Worm (Caenorhabditis elegans) whole organism, late embryonic: ENCODE results near the gene dnc-1.

Experiments
- C08G9.2 ChIP-seq: sonication (generic microtip); optimal IDR thresholded peaks from 2 replicates; lab custom pipeline; 2016; ENCODE audit warnings: mild to moderate bottlenecking, missing genetic modification characterization, moderate library complexity, missing compliant biosample characterization
- F13H6.1 ChIP-seq: sonication (generic microtip); optimal IDR thresholded peaks from 2 replicates; lab custom pipeline; 2016; ENCODE audit warnings: missing genetic modification characterization, missing compliant biosample characterization
- T23F11.4 ChIP-seq: fragments of 200-800 bp; sonication (Bioruptor generic); optimal IDR thresholded peaks from 2 replicates; lab custom pipeline; 2018; ENCODE audit warnings: mild to moderate bottlenecking, missing genetic modification characterization, missing compliant biosample characterization
- ahr-1 ChIP-seq: sonication (generic microtip); optimal IDR thresholded peaks from 2 replicates; lab custom pipeline; 2016; ENCODE audit warnings: missing genetic modification characterization, missing compliant biosample characterization
- ceh-19 ChIP-seq: fragments of 200-800 bp; sonication (Bioruptor generic); optimal IDR thresholded peaks from 2 replicates; lab custom pipeline; 2018; ENCODE audit warnings: mild to moderate bottlenecking, missing genetic modification characterization, missing compliant biosample characterization
- ceh-22 ChIP-seq: sonication (generic microtip); optimal IDR thresholded peaks from 2 replicates; lab custom pipeline; 2017; ENCODE audit warnings: missing biosample characterization, missing genetic modification characterization
- ceh-30 ChIP-seq: fragments of 150-350 bp; optimal IDR thresholded peaks from 2 replicates; lab custom pipeline; 2014; ENCODE audit warnings: missing biosample characterization, missing genetic modification characterization
- ceh-31 ChIP-seq: sonication (generic microtip); optimal IDR thresholded peaks from 2 replicates; lab custom pipeline; 2016; ENCODE audit warnings: missing genetic modification characterization, missing compliant biosample characterization
- ceh-34 ChIP-seq: sonication (generic microtip); optimal IDR thresholded peaks from 2 replicates; lab custom pipeline; 2016; ENCODE audit warnings: mild to moderate bottlenecking, missing genetic modification characterization, missing compliant biosample characterization
- ceh-6 ChIP-seq: fragments of 200-800 bp; sonication (Bioruptor generic); optimal IDR thresholded peaks from 2 replicates; lab custom pipeline; 2018; ENCODE audit warnings: mild to moderate bottlenecking, missing genetic modification characterization, missing compliant biosample characterization
- ceh-9 ChIP-seq: sonication (generic microtip); optimal IDR thresholded peaks from 2 replicates; lab custom pipeline; 2016; ENCODE audit warnings: mild to moderate bottlenecking, missing genetic modification characterization, inconsistent platforms, missing compliant biosample characterization
- dve-1 ChIP-seq: sonication (generic microtip); optimal IDR thresholded peaks from 2 replicates; lab custom pipeline; 2017; ENCODE audit warnings: antibody characterized with exemption, mild to moderate bottlenecking, missing genetic modification characterization, missing compliant biosample characterization
- elt-2 ChIP-seq: sonication (generic microtip); optimal IDR thresholded peaks from 2 replicates; lab custom pipeline; 2016; ENCODE audit warnings: missing genetic modification reagents, missing genetic modification characterization, missing compliant biosample characterization
- elt-4 ChIP-seq: sonication (generic microtip); optimal IDR thresholded peaks from 2 replicates; lab custom pipeline; 2016; ENCODE audit warnings: missing genetic modification characterization, missing compliant biosample characterization
- eyg-1 ChIP-seq: sonication (generic microtip); optimal IDR thresholded peaks from 2 replicates; lab custom pipeline; 2016; ENCODE audit warnings: missing genotype, missing genetic modification characterization, missing compliant biosample characterization
- fkh-6 ChIP-seq: sonication (generic microtip); optimal IDR thresholded peaks from 2 replicates; lab custom pipeline; 2016; ENCODE audit warnings: missing genetic modification characterization, missing compliant biosample characterization
- gmeb-2 ChIP-seq: sonication (generic microtip); optimal IDR thresholded peaks from 2 replicates; lab custom pipeline; 2016; ENCODE audit warnings: missing genetic modification characterization, inconsistent platforms, missing compliant biosample characterization
- hlh-13 ChIP-seq: fragments of 200-800 bp; sonication (Bioruptor generic); optimal IDR thresholded peaks from 2 replicates; lab custom pipeline; 2018; ENCODE audit warnings: mild to moderate bottlenecking, missing genetic modification characterization, missing compliant biosample characterization
- hlh-15 ChIP-seq: sonication (generic microtip); optimal IDR thresholded peaks from 2 replicates; lab custom pipeline; 2016; ENCODE audit warnings: missing genetic modification characterization, missing compliant biosample characterization
- hlh-30 ChIP-seq: sonication (generic microtip); optimal IDR thresholded peaks from 2 replicates; lab custom pipeline; 2017; ENCODE audit warnings: antibody characterized with exemption, missing genetic modification characterization, missing compliant biosample characterization; ENCODE audit not compliant: insufficient read depth
- hlh-8 ChIP-seq: sonication (generic microtip); optimal IDR thresholded peaks from 2 replicates; lab custom pipeline; 2016; ENCODE audit warnings: missing genotype, missing genetic modification characterization, missing compliant biosample characterization
- lim-6 ChIP-seq: sonication (generic microtip); optimal IDR thresholded peaks from 2 replicates; lab custom pipeline; 2016; ENCODE audit warnings: missing genetic modification characterization, missing compliant biosample characterization
- lin-11 ChIP-seq: fragments of 200-800 bp; sonication (Bioruptor generic); optimal IDR thresholded peaks from 2 replicates; lab custom pipeline; 2018; ENCODE audit warnings: mild to moderate bottlenecking, missing genetic modification characterization, missing compliant biosample characterization
- mec-3 ChIP-seq: sonication (generic microtip); optimal IDR thresholded peaks from 2 replicates; lab custom pipeline; 2016; ENCODE audit warnings: borderline replicate concordance, missing genetic modification characterization, missing compliant biosample characterization
- nhr-11 ChIP-seq: fragments of 150-350 bp; optimal IDR thresholded peaks from 2 replicates; lab custom pipeline; 2014; ENCODE audit warnings: missing biosample characterization, missing genetic modification characterization
- npax-4 ChIP-seq: sonication (generic microtip); optimal IDR thresholded peaks from 2 replicates; lab custom pipeline; 2016; ENCODE audit warnings: missing genetic modification characterization, missing compliant biosample characterization
- odd-2 ChIP-seq: sonication (generic microtip); optimal IDR thresholded peaks from 2 replicates; lab custom pipeline; 2017; ENCODE audit warnings: antibody characterized with exemption, mild to moderate bottlenecking, missing genetic modification characterization, missing compliant biosample characterization
- pag-3 ChIP-seq: sonication (generic microtip); optimal IDR thresholded peaks from 2 replicates; lab custom pipeline; 2016; ENCODE audit warnings: missing compliant biosample characterization, missing genetic modification characterization, borderline replicate concordance
- pha-2 ChIP-seq: sonication (generic microtip); optimal IDR thresholded peaks from 2 replicates; lab custom pipeline; 2017; ENCODE audit warnings: mild to moderate bottlenecking, missing genetic modification characterization, missing compliant biosample characterization
- pha-4 ChIP-seq: fragments of 150-350 bp; optimal IDR thresholded peaks from 2 replicates; lab custom pipeline; 2018; ENCODE audit warnings: missing biosample characterization, missing genetic modification reagents, missing genetic modification characterization
- rnt-1 ChIP-seq: sonication (generic microtip); optimal IDR thresholded peaks from 2 replicates; lab custom pipeline; 2016; ENCODE audit warnings: missing genetic modification characterization, missing compliant biosample characterization
- sox-2 ChIP-seq: fragments of 200-800 bp; sonication (Bioruptor generic); IDR thresholded peaks from 2 replicates; pipeline ENCODE4 v1.3.6; 2022; ENCODE audit warnings: missing genetic modification reagents, missing genetic modification characterization, missing compliant biosample characterization
- sox-4 ChIP-seq: sonication (generic microtip); optimal IDR thresholded peaks from 2 replicates; lab custom pipeline; 2017; ENCODE audit warnings: mild to moderate bottlenecking, missing genetic modification characterization, inconsistent platforms, missing compliant biosample characterization
- syd-9 ChIP-seq: sonication (generic microtip); optimal IDR thresholded peaks from 2 replicates; lab custom pipeline; 2016; ENCODE audit warnings: mild to moderate bottlenecking, missing genetic modification characterization, moderate library complexity, missing compliant biosample characterization
- tbx-7 ChIP-seq: sonication (generic microtip); optimal IDR thresholded peaks from 2 replicates; lab custom pipeline; 2016; ENCODE audit warnings: missing genotype, missing genetic modification characterization, missing compliant biosample characterization
- ttx-3 ChIP-seq: sonication (generic microtip); optimal IDR thresholded peaks from 2 replicates; lab custom pipeline; 2016; ENCODE audit warnings: missing genetic modification reagents, missing genetic modification characterization, missing compliant biosample characterization
- unc-3 ChIP-seq, 2 experiments: fragments of 200-800 bp in 1 of 2; sonication (Bioruptor generic) in 1 of 2; sonication (generic microtip) in 1 of 2; conservative IDR thresholded peaks in 1 of 2; optimal IDR thresholded peaks in 1 of 2; 2 replicates each; pipeline versions ENCODE4 v1.3.6 to Lab custom; 2016 to 2022; ENCODE audit warnings: missing compliant biosample characterization in 2 of 2, missing genetic modification characterization in 2 of 2, missing genetic modification reagents in 1 of 2
- unc-55 ChIP-seq: sonication (generic microtip); optimal IDR thresholded peaks from 2 replicates; lab custom pipeline; 2017; ENCODE audit warnings: missing biosample characterization, missing genetic modification reagents, missing genetic modification characterization
- unc-86 ChIP-seq: sonication (generic microtip); optimal IDR thresholded peaks from 2 replicates; lab custom pipeline; 2016; ENCODE audit warnings: missing genetic modification characterization, missing compliant biosample characterization
- ztf-16 ChIP-seq: sonication (generic microtip); optimal IDR thresholded peaks from 2 replicates; lab custom pipeline; 2017; ENCODE audit warnings: missing genetic modification characterization, missing compliant biosample characterization

The dnc-1 gene

DNA sequence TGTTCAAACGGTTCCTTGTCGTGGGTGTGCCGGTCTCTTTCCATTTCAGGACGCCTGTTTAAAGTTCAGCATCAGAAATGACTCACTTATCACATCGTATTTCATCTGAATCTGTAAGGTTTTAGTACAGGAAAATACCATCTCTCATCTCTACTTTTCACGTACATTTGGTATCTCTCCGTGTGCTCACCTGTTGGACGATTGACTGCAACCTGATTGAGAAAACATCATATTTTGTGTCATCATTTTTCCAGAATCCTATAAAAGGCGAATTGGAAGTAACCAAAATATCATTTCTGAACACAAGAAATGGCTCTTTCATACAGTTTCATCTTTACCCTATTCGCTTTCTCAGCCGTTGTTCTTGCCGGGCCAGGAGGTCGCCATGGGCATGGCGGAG, 32.9 kb downstream of the dnc-1 start, which contains the start of gene srlf-30:
srlf-30 (plus strand) TSS at position 301 of the 400 bp plus-strand sequence.
- no peak for TF ChIP-seq odd-2 (tag; lab: Kevin White, UChicago)
- TF ChIP-seq, all 69 proteins: peak for 0

DNA sequence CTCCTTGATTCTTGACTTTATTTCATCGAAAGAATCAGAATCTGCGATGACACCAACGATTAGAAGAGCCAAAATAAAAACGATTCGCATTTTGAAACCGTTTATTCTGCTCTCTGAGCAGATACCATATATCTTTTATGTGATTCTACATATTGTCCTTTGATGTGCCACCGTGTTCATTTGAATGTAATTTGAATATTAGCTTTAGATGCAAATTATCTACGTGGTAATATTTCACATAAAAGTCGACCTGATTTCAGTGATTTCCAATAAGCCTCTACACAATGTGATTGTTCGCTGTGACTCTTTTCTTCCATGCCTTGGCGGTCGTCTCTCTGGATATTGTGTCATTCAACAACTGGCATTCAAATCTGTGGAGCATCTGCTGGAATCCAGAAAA, 33.9 kb downstream of the dnc-1 start, which contains the start of the genes F13E9.9 and F13E9.19:
F13E9.9 (minus strand) TSS at position 101 of the 400 bp plus-strand sequence.
F13E9.19 (plus strand) TSS at position 316 of the 400 bp plus-strand sequence.
- TF ChIP-seq ceh-31 (tag; lab: Kevin White, UChicago) (no peak), pha-4 (tag; lab: Kevin White, UChicago) (no peak), hlh-30 (no peak), ceh-34 (tag; lab: Kevin White, UChicago) (no peak), hlh-15 (tag; lab: Kevin White, UChicago) (no peak), C08G9.2 (tag; lab: Kevin White, UChicago) (no peak), nhr-11 (no peak), unc-86 (tag; lab: Kevin White, UChicago) (no peak), unc-55 (GFP tag; lab: Kevin White, UChicago) (no peak), unc-3 (GFP tag; conservative IDR thresholded peaks at IDR 0.05; lab: Robert Waterston, UW) (no peak), unc-3 (tag; optimal IDR thresholded peaks at IDR 0.05; lab: Kevin White, UChicago) (no peak), ztf-16 (tag; lab: Kevin White, UChicago) (no peak), ahr-1 (no peak), gmeb-2 (tag; lab: Kevin White, UChicago) (no peak), syd-9 (no peak), sox-2 (GFP tag; lab: Robert Waterston, UW) (no peak), ceh-6 (GFP tag; lab: Kevin White, UChicago) (no peak)

DNA sequence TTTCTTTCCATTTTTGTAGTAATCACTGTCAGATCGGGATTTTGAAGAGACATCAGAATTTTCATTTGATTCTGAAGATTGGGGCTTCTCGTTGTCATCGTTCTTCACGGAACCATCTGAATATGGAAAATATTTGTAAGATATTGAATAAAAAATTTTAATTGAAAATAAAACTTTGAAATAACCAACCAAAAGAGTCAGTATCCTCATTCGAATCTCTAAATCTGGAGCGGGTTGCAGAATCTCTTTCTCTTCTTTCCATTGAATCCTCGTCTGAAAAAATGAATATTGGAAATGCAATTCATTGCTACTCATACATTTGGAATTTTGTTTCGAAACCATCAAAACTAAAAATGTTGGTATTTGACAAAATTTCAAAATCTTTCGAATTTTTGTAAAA, 34.8 kb downstream of the dnc-1 start:
- TF ChIP-seq lim-6 (tag; lab: Kevin White, UChicago) = no peak
- no peak for TF ChIP-seq T23F11.4 (GFP tag; lab: Kevin White, UChicago)
- TF ChIP-seq elt-2 (tag; lab: Kevin White, UChicago) = no peak
- TF ChIP-seq rnt-1 (tag; lab: Kevin White, UChicago) = no peak
- TF ChIP-seq tbx-7 (tag; lab: Kevin White, UChicago) = no peak
- no peak for TF ChIP-seq hlh-13 (GFP tag; lab: Kevin White, UChicago)
- TF ChIP-seq ceh-19 (GFP tag; lab: Kevin White, UChicago) = no peak
- no peak for TF ChIP-seq mec-3 (tag; lab: Kevin White, UChicago)
- no peak for TF ChIP-seq elt-4 (tag; lab: Kevin White, UChicago)
- TF ChIP-seq npax-4 (tag; lab: Kevin White, UChicago) = no peak
- no peak for TF ChIP-seq lin-11 (tag; lab: Kevin White, UChicago)
- TF ChIP-seq ceh-30 (tag; lab: Kevin White, UChicago) = no peak
- TF ChIP-seq fkh-6 = no peak
- TF ChIP-seq ceh-9 (tag; lab: Kevin White, UChicago) = no peak
- TF ChIP-seq hlh-30 = no peak
- TF ChIP-seq odd-2 (tag; lab: Kevin White, UChicago) = no peak

DNA sequence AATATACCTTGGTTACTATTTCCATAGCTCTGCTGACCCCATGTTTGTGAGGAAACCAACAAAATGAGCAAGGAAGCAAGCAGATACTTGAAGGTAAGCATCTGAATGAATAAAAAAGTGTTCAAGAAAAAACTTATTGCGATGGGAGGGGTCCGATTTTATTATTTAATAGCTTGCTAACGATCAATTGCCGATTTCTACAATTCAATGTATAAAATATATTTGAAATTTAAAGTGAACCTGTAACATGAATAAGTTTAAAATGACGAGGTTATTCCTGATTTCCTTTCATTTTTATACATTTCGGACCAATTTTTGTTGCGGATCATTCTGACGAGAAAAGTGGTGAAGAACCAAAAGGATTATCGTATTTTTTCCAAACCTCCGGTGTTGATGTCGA, 36.5 kb downstream of the dnc-1 start, which contains the start of gene srlf-13:
srlf-13 (minus strand) TSS at position 101 of the 400 bp plus-strand sequence.
- TF ChIP-seq nhr-11 = no peak
- TF ChIP-seq ceh-9 (tag; lab: Kevin White, UChicago) = no peak
- TF ChIP-seq pha-2 (tag; lab: Kevin White, UChicago) = no peak
- no peak for TF ChIP-seq hlh-13 (GFP tag; lab: Kevin White, UChicago)
- no peak for TF ChIP-seq ceh-30 (tag; lab: Kevin White, UChicago)
- no peak for TF ChIP-seq sox-2 (GFP tag; lab: Robert Waterston, UW)
- TF ChIP-seq ztf-16 (tag; lab: Kevin White, UChicago) = no peak
- no peak for TF ChIP-seq T23F11.4 (GFP tag; lab: Kevin White, UChicago)

DNA sequence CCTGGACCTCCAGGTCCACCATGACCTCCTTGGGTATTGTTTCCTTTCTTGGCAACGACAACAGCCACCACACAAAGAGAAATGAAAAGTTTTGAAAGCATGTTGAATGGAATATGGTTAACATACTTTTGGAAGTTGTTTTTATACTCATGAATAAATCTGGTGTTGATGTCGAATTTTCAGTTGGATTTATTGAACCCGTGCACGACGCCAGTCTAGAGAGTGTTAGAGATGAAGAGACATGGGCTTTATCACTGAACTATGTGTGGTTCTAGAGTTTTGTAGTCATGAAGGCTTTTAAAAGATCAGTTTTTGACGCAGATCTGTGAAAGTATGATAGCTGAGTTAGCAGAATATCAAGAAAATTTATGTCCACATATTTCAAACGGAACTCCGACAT, 38.7 kb downstream of the dnc-1 start, which contains the start of gene srlf-14:
srlf-14 (minus strand) TSS at position 101 of the 400 bp plus-strand sequence.
- no peak for TF ChIP-seq pag-3
- TF ChIP-seq hlh-8 (tag; lab: Kevin White, UChicago) = no peak
- no peak for TF ChIP-seq T23F11.4 (GFP tag; lab: Kevin White, UChicago)
- no peak for TF ChIP-seq elt-4 (tag; lab: Kevin White, UChicago)
- no peak for TF ChIP-seq eyg-1 (tag; lab: Kevin White, UChicago)
- no peak for TF ChIP-seq F13H6.1 (tag; lab: Kevin White, UChicago)
- no peak for TF ChIP-seq ceh-22 (tag; lab: Kevin White, UChicago)
- TF ChIP-seq ttx-3 = no peak
- no peak for TF ChIP-seq lim-6 (tag; lab: Kevin White, UChicago)
- TF ChIP-seq sox-4 (tag; lab: Kevin White, UChicago) = no peak
- no peak for TF ChIP-seq fkh-6
- no peak for TF ChIP-seq dve-1 (tag; lab: Kevin White, UChicago)
- no peak for TF ChIP-seq gmeb-2 (tag; lab: Kevin White, UChicago)
